Fruit fly (Drosophila melanogaster) whole organism, embryonic: ENCODE data around the gene Glut3.

Source experiments
- Abd-B ChIP-seq: fragments of 200-800 bp; sonication (Bioruptor generic); optimal IDR thresholded peaks from 2 replicates; lab custom pipeline; 2018; ENCODE audit warnings: missing biosample characterization, mild to moderate bottlenecking, missing genetic modification characterization, moderate library complexity
- Adf1 ChIP-seq: fragments of 200-800 bp; sonication (Bioruptor generic); IDR thresholded peaks from 2 replicates; pipeline ENCODE4 v1.3.6; 2022; ENCODE audit warnings: missing biosample characterization, missing genetic modification characterization
- BtbVII ChIP-seq: fragments of 200-800 bp; sonication (Bioruptor generic); optimal IDR thresholded peaks from 3 replicates; lab custom pipeline; 2017; ENCODE audit warnings: missing biosample characterization, mild to moderate bottlenecking, missing genetic modification characterization
- CG1024 ChIP-seq: fragments of 200-800 bp; sonication (Bioruptor generic); IDR thresholded peaks from 2 replicates; pipeline ENCODE4 v1.3.6; 2022; ENCODE audit warnings: missing biosample characterization, missing genetic modification characterization
- CG10274 ChIP-seq: fragments of 200-800 bp; sonication (Bioruptor generic); optimal IDR thresholded peaks from 3 replicates; lab custom pipeline; 2017; ENCODE audit warnings: missing biosample characterization, mild to moderate bottlenecking, missing genetic modification characterization
- CG10431 ChIP-seq: fragments of 200-800 bp; sonication (Bioruptor generic); optimal IDR thresholded peaks from 3 replicates; lab custom pipeline; 2018; ENCODE audit warnings: missing biosample characterization, mild to moderate bottlenecking, missing genetic modification characterization
- CG17612 ChIP-seq: fragments of 200-800 bp; sonication (Bioruptor generic); IDR thresholded peaks from 2 replicates; pipeline ENCODE4 v1.3.6; 2022; ENCODE audit warnings: missing biosample characterization, missing genetic modification characterization
- CG1832 ChIP-seq: fragments of 200-800 bp; sonication (Bioruptor generic); optimal IDR thresholded peaks from 2 replicates; lab custom pipeline; 2017; ENCODE audit warnings: missing biosample characterization, mild to moderate bottlenecking, missing genetic modification characterization, inconsistent platforms
- CG18599 ChIP-seq: fragments of 200-800 bp; sonication (Bioruptor generic); optimal IDR thresholded peaks from 3 replicates; lab custom pipeline; 2017; ENCODE audit warnings: missing biosample characterization, missing genetic modification characterization, mild to moderate bottlenecking, moderate library complexity, missing genetic modification reagents
- CG2129 ChIP-seq: fragments of 200-800 bp; sonication (Bioruptor generic); IDR thresholded peaks from 2 replicates; pipeline ENCODE4 v1.3.6; 2022; ENCODE audit warnings: missing biosample characterization, missing genetic modification characterization; ENCODE audit not compliant: partially characterized antibody
- CG30403 ChIP-seq: fragments of 200-800 bp; sonication (Bioruptor generic); optimal IDR thresholded peaks from 3 replicates; lab custom pipeline; 2016; ENCODE audit warnings: missing biosample characterization, missing genetic modification characterization
- CG34376 ChIP-seq: fragments of 200-800 bp; sonication (Bioruptor generic); optimal IDR thresholded peaks from 2 replicates; lab custom pipeline; 2018; ENCODE audit warnings: missing biosample characterization, mild to moderate bottlenecking, missing genetic modification characterization
- CG3995 ChIP-seq: fragments of 200-800 bp; sonication (Bioruptor generic); optimal IDR thresholded peaks from 3 replicates; lab custom pipeline; 2016; ENCODE audit warnings: missing biosample characterization, missing genetic modification characterization
- CG6689 ChIP-seq: fragments of 200-800 bp; sonication (Bioruptor generic); IDR thresholded peaks from 2 replicates; pipeline ENCODE4 v1.3.6; 2022; ENCODE audit warnings: missing biosample characterization, missing genetic modification characterization
- CG6813 ChIP-seq: fragments of 200-800 bp; sonication (Bioruptor generic); optimal IDR thresholded peaks from 2 replicates; lab custom pipeline; 2017; ENCODE audit warnings: missing biosample characterization, missing genetic modification characterization, mild to moderate bottlenecking, moderate library complexity, missing genetic modification reagents
- CG8924 ChIP-seq: fragments of 200-800 bp; optimal IDR thresholded peaks from 3 replicates; lab custom pipeline; 2019; ENCODE audit warnings: missing biosample characterization, mild to moderate bottlenecking, missing genetic modification characterization, moderate library complexity
- Dip3 ChIP-seq: fragments of 200-800 bp; sonication (Bioruptor generic); optimal IDR thresholded peaks from 3 replicates; lab custom pipeline; 2016; ENCODE audit warnings: missing biosample characterization, missing genetic modification characterization
- Gug ChIP-seq: fragments of 200-800 bp; sonication (Bioruptor generic); IDR thresholded peaks from 4 replicates; pipeline ENCODE4 v1.3.6; 2022; ENCODE audit warnings: missing biosample characterization, missing genetic modification characterization
- Hr3 ChIP-seq: fragments of 200-800 bp; sonication (Bioruptor generic); optimal IDR thresholded peaks from 3 replicates; lab custom pipeline; 2016; ENCODE audit warnings: missing biosample characterization, missing genetic modification characterization
- Kr ChIP-seq: fragments of 200-800 bp; sonication (Bioruptor generic); optimal IDR thresholded peaks from 2 replicates; lab custom pipeline; 2017; ENCODE audit warnings: missing biosample characterization, mild to moderate bottlenecking, missing genetic modification characterization
- Nf-YB ChIP-seq: fragments of 200-800 bp; sonication (Bioruptor generic); optimal IDR thresholded peaks from 3 replicates; lab custom pipeline; 2019; ENCODE audit warnings: missing biosample characterization, mild to moderate bottlenecking, missing genetic modification characterization, moderate library complexity
- Nf-YC ChIP-seq: fragments of 200-800 bp; optimal IDR thresholded peaks from 3 replicates; lab custom pipeline; 2019; ENCODE audit warnings: missing biosample characterization, mild to moderate bottlenecking, missing genetic modification characterization, moderate library complexity
- abd-A ChIP-seq: fragments of 200-800 bp; sonication (Bioruptor generic); optimal IDR thresholded peaks from 3 replicates; lab custom pipeline; 2019; ENCODE audit warnings: missing biosample characterization, mild to moderate bottlenecking, missing genetic modification characterization, moderate library complexity
- ase ChIP-seq: fragments of 200-800 bp; sonication (Bioruptor generic); IDR thresholded peaks from 3 replicates; pipeline ENCODE4 v1.3.6; 2022; ENCODE audit warnings: missing biosample characterization, missing genetic modification characterization
- bigmax ChIP-seq: fragments of 200-800 bp; sonication (Bioruptor generic); optimal IDR thresholded peaks from 2 replicates; lab custom pipeline; 2018; ENCODE audit warnings: missing biosample characterization, mild to moderate bottlenecking, missing genetic modification characterization
- cad ChIP-seq: fragments of >200 bp; optimal IDR thresholded peaks from 2 replicates; lab custom pipeline; 2017; ENCODE audit warnings: missing biosample characterization, missing genetic modification characterization
- chinmo ChIP-seq: fragments of 200-800 bp; sonication (Bioruptor generic); IDR thresholded peaks from 4 replicates; pipeline ENCODE4 v1.3.6; 2022; ENCODE audit warnings: missing biosample characterization, missing genetic modification characterization; ENCODE audit not compliant: partially characterized antibody
- chm ChIP-seq: fragments of 200-800 bp; sonication (Bioruptor generic); IDR thresholded peaks from 2 replicates; pipeline ENCODE4 v1.3.6; 2022; ENCODE audit warnings: missing biosample characterization, missing genetic modification characterization
- crol ChIP-seq: fragments of 200-800 bp; sonication (Bioruptor generic); IDR thresholded peaks from 2 replicates; pipeline ENCODE4 v1.3.6; 2022; ENCODE audit warnings: missing biosample characterization, missing genetic modification characterization
- cwo ChIP-seq: fragments of 200-800 bp; sonication (Bioruptor generic); optimal IDR thresholded peaks from 3 replicates; lab custom pipeline; 2017; ENCODE audit warnings: missing biosample characterization, missing genetic modification characterization, mild to moderate bottlenecking, moderate library complexity, missing genetic modification reagents
- dan ChIP-seq: fragments of 200-800 bp; sonication (Bioruptor generic); IDR thresholded peaks from 2 replicates; pipeline ENCODE4 v1.3.6; 2022; ENCODE audit warnings: missing biosample characterization, missing genetic modification characterization
- dati ChIP-seq: fragments of 200-800 bp; sonication (Bioruptor generic); IDR thresholded peaks from 2 replicates; pipeline ENCODE4 v1.3.6; 2022; ENCODE audit warnings: missing biosample characterization, missing genetic modification characterization
- dpn ChIP-seq, 2 experiments: fragments of 200-800 bp; sonication (Bioruptor generic); optimal IDR thresholded peaks; 3 replicates each; lab custom pipeline; 2016; ENCODE audit warnings: missing biosample characterization in 2 of 2, missing genetic modification characterization in 2 of 2
- ems ChIP-seq: fragments of 200-800 bp; sonication (Bioruptor generic); optimal IDR thresholded peaks from 3 replicates; lab custom pipeline; 2016; ENCODE audit warnings: missing biosample characterization, missing genetic modification characterization
- gcm ChIP-seq: fragments of 200-800 bp; sonication (Bioruptor generic); optimal IDR thresholded peaks from 2 replicates; lab custom pipeline; 2019; ENCODE audit warnings: missing biosample characterization, mild to moderate bottlenecking, missing genetic modification characterization, moderate library complexity
- gro ChIP-seq: fragments of 200-800 bp; sonication (Bioruptor generic); optimal IDR thresholded peaks from 2 replicates; lab custom pipeline; 2016; ENCODE audit warnings: missing biosample characterization, missing genetic modification characterization
- gsb-n ChIP-seq: fragments of 200-800 bp; sonication (Bioruptor generic); optimal IDR thresholded peaks from 3 replicates; lab custom pipeline; 2018; ENCODE audit warnings: missing biosample characterization, mild to moderate bottlenecking, missing genetic modification characterization
- jumu ChIP-seq: fragments of 200-800 bp; sonication (Bioruptor generic); optimal IDR thresholded peaks from 3 replicates; lab custom pipeline; 2016; ENCODE audit warnings: missing biosample characterization, missing genetic modification characterization
- maf-S ChIP-seq: fragments of 200-800 bp; sonication (Bioruptor generic); optimal IDR thresholded peaks from 2 replicates; lab custom pipeline; 2016; ENCODE audit warnings: missing biosample characterization, missing genetic modification characterization
- nom ChIP-seq: fragments of 200-800 bp; sonication (Bioruptor generic); optimal IDR thresholded peaks from 2 replicates; lab custom pipeline; 2017; ENCODE audit warnings: missing biosample characterization, missing genetic modification characterization, mild to moderate bottlenecking, moderate library complexity, missing genetic modification reagents
- pros ChIP-seq: fragments of 200-800 bp; sonication (Bioruptor generic); optimal IDR thresholded peaks from 3 replicates; lab custom pipeline; 2019; ENCODE audit warnings: missing biosample characterization, mild to moderate bottlenecking, missing genetic modification characterization, moderate library complexity
- sd ChIP-seq: fragments of 200-800 bp; sonication (Bioruptor generic); optimal IDR thresholded peaks from 3 replicates; lab custom pipeline; 2018; ENCODE audit warnings: missing biosample characterization, mild to moderate bottlenecking, missing genetic modification characterization, moderate library complexity
- sug ChIP-seq: fragments of 200-800 bp; optimal IDR thresholded peaks from 2 replicates; lab custom pipeline; 2019; ENCODE audit warnings: missing biosample characterization, mild to moderate bottlenecking, missing genetic modification characterization, moderate library complexity
- tna ChIP-seq: fragments of 200-800 bp; sonication (Bioruptor generic); IDR thresholded peaks from 2 replicates; pipeline ENCODE4 v1.3.6; 2022; ENCODE audit warnings: missing biosample characterization, missing genetic modification characterization; ENCODE audit not compliant: partially characterized antibody
- unc-4 ChIP-seq: fragments of 200-800 bp; sonication (Bioruptor generic); IDR thresholded peaks from 2 replicates; pipeline ENCODE4 v1.3.6; 2022; ENCODE audit warnings: missing biosample characterization, missing genetic modification characterization; ENCODE audit not compliant: partially characterized antibody
- vvl ChIP-seq: fragments of 200-800 bp; sonication (Bioruptor generic); IDR thresholded peaks from 2 replicates; pipeline ENCODE4 v1.3.6; 2022; ENCODE audit warnings: missing biosample characterization, missing genetic modification characterization
- z ChIP-seq: fragments of 200-800 bp; sonication (Bioruptor generic); IDR thresholded peaks from 3 replicates; pipeline ENCODE4 v1.3.6; 2022; ENCODE audit warnings: missing biosample characterization, missing genetic modification characterization

Glut3 gene

DNA sequence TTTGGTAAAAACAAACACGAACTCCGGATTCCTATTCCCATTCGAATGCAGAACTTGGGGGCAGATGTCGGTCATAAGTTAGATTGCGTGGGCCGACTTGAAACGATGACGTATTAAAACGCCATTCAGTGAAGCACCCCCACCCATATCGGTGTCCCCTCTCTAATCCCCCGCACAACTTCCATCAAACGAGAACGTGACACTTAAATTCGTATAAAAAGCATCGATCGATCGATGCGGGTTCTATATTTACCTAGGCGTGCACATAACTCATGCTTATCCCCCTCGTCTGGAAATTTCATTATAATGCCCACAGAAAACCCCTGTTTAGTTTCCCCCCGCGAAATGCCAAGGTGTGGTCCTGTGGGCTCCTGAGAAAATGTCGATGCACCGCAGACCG, 29.4 kb downstream of the Glut3 start (continued):
- no peak for TF ChIP-seq CG18599

- TF ChIP-seq gcm (GFP tag; lab: Kevin White, UChicago) (no peak), crol (GFP tag; lab: Robert Waterston, UW) (peak; percentile 50; the same call in 1 of the 2 replicates), pros (peak; percentile 21), unc-4 (GFP tag; lab: Robert Waterston, UW) (no peak), gro (GFP tag; lab: Kevin White, UChicago) (peak; percentile 2), gsb-n (tag; lab: Kevin White, UChicago) (peak; percentile 58), chinmo (GFP tag; lab: Robert Waterston, UW) (0 out of 4 replicates have a peak, but pooled peaks have one; percentile 13), CG17612 (GFP tag; lab: Robert Waterston, UW) (no peak), Hr3 (GFP tag; lab: Kevin White, UChicago) (no peak), cwo (GFP tag; lab: Kevin White, UChicago) (peak; percentile 57), Nf-YB (GFP tag; lab: Kevin White, UChicago) (peak; percentile 69), sd (peak; percentile 67), cad (GFP tag; lab: Kevin White, UChicago) (peak; percentile 62), vvl (GFP tag; lab: Robert Waterston, UW) (peak; percentile 36; the same call in 1 of the 2 replicates), abd-A (tag; lab: Kevin White, UChicago) (peak; percentile 99), CG30403 (no peak), Gug (GFP tag; lab: Robert Waterston, UW) (no peak), CG10274 (GFP tag; lab: Kevin White, UChicago) (no peak), sug (tag; lab: Kevin White, UChicago) (peak; percentile 68), z (GFP tag; lab: Robert Waterston, UW) (peak; percentile 52; the same call in 2 of the 3 replicates), maf-S (no peak), Adf1 (GFP tag; lab: Robert Waterston, UW) (no peak), BtbVII (no peak), CG34376 (GFP tag; lab: Kevin White, UChicago) (peak; percentile 71), ase (0 out of 3 replicates have a peak, but pooled peaks have one; percentile 25), CG6689 (GFP tag; lab: Robert Waterston, UW) (no peak), Kr (GFP tag; lab: Kevin White, UChicago) (peak; percentile 84), chm (GFP tag; lab: Robert Waterston, UW) (no peak), ems (GFP tag; lab: Kevin White, UChicago) (no peak), Nf-YC (tag; lab: Kevin White, UChicago) (peak; percentile 67), CG1832 (GFP tag; lab: Kevin White, UChicago) (peak; percentile 65)
Observed at dm6 chr3R:16819451-16820129, 31.5 kb downstream of the Glut3 start.

DNA sequence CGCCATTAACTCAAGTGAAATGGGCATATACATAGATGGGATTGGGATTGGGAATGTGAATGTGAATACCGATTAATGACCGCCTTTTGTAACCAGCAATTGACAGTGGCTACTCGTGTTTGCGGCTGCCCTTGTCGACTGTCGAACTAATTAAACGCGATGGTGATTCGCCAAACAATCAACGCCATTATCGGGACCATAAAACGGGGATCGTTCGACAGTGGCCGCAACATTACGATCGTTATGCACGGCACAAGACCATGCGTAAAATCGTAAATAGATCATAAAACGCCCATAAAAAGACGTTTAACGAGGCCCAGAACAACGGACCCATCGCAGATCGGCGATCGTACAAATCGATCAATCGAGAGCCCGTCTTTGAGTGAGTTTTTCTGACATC, 33.4 kb downstream of the Glut3 start:
- no peak for TF ChIP-seq nom (GFP tag; lab: Kevin White, UChicago)
- no peak for TF ChIP-seq CG1024 (GFP tag; lab: Robert Waterston, UW)
- TF ChIP-seq jumu (GFP tag; lab: Kevin White, UChicago), result no peak
- TF ChIP-seq CG8924 (tag; lab: Kevin White, UChicago), result no peak
- no peak for TF ChIP-seq CG3995
- TF ChIP-seq dan (GFP tag; lab: Robert Waterston, UW), result no peak
- no peak for TF ChIP-seq CG10431 (GFP tag; lab: Kevin White, UChicago)
- TF ChIP-seq Dip3 (GFP tag; lab: Kevin White, UChicago), result no peak
- TF ChIP-seq CG2129 (GFP tag; lab: Robert Waterston, UW), result no peak
- peak; percentile 80 for TF ChIP-seq abd-A (tag; lab: Kevin White, UChicago)
- TF ChIP-seq bigmax (GFP tag; lab: Kevin White, UChicago), result no peak
- no peak for TF ChIP-seq dpn (GFP tag; optimal IDR thresholded peaks at IDR 0.05; lab: Kevin White, UChicago)
- TF ChIP-seq cad (GFP tag; lab: Kevin White, UChicago), result peak; percentile 45
- TF ChIP-seq Abd-B (GFP tag; lab: Kevin White, UChicago), result peak; percentile 61
- TF ChIP-seq CG6813 (GFP tag; lab: Kevin White, UChicago), result no peak
- peak; percentile 5 for TF ChIP-seq gsb-n (tag; lab: Kevin White, UChicago)
- TF ChIP-seq dati, result no peak
- TF ChIP-seq tna (GFP tag; lab: Robert Waterston, UW), result no peak
